Fruit fly (Drosophila melanogaster): Measurements from ENCODE around the gene CG13398.

The CG13398 gene

DNA sequence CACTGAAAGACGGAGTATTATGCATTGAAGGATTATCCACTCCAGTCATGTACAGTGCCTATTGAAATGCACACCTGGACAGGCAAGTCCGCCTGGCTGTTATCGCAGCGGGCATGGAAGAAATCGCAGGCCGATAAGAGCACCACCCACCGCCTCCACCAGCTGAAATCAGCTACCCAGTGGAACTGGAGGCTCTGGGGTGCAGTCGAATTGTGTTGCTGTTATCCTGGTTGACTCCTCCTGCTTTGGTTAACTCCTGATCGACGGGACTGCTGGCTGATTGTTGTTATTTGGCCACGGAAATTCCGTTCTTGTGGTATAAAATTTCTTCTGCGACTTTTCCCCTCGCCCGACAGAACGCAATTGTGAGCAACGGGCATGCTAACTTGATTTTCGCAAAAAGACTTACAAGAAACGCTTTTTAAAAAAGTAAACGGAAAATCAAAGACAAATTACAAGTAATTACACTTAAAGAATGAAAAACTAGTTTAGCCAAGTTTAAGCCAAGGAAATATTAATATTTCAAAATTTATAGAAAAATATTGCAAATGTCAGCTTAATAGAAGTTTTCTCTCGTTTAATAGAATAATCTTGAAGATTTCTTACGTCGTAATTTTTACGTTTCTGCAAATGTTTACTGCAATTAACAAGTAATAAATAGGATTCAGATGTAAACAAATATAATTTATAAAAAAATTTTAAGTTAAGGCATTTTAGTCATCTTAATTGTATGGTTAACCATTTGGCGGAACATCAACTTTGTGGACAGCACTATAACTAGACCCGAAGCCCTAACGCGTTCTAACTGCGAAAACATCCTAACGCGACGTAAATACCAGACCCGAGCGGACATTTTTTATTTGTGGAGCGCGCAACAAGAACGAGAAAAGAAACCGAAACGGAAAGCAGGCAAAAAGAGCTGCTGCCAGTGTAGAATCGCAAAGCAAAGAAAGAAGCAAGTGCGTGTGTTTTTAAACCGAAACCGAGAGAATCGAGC is at the start of gene CG13398, which contains the start of gene Akap200 (continued):
- TF ChIP-seq Dp (GFP tag; optimal IDR thresholded peaks at IDR 0.05) = peak; percentile 49
- peak; percentile 76 for TF ChIP-seq CG17361 (GFP tag; IDR thresholded peaks at IDR 0.05)
- peak; percentile 99 for TF ChIP-seq her (GFP tag; optimal IDR thresholded peaks at IDR 0.05)
- peak; percentile 47 for TF ChIP-seq CG10267 (tag; optimal IDR thresholded peaks at IDR 0.05)
- TF ChIP-seq B-H2 (GFP tag; optimal IDR thresholded peaks at IDR 0.05) = peak; percentile 29
- TF ChIP-seq seq (GFP tag; IDR thresholded peaks at IDR 0.05) = no peak
- peak; percentile 44 for TF ChIP-seq CG18476 (GFP tag; optimal IDR thresholded peaks at IDR 0.05)
- 0 out of 2 replicates have a peak, but pooled peaks have one; percentile 30 for TF ChIP-seq CG9215 (GFP tag; IDR thresholded peaks at IDR 0.05)
- TF ChIP-seq CG15696 (tag; optimal IDR thresholded peaks at IDR 0.05) = peak; percentile 31
- TF ChIP-seq phol (tag; optimal IDR thresholded peaks at IDR 0.05) = peak; percentile 94
- TF ChIP-seq Opbp (GFP tag; IDR thresholded peaks at IDR 0.05; ENCODE audit: partially characterized antibody) = peak; percentile 43; the same call in 1 of the 3 replicates
- peak; percentile 19 for TF ChIP-seq zen (tag; optimal IDR thresholded peaks at IDR 0.05)
- TF ChIP-seq ssp (GFP tag; IDR thresholded peaks at IDR 0.05) = peak; percentile 36; the same call in 1 of the 2 replicates
- TF ChIP-seq ATbp (GFP tag; optimal IDR thresholded peaks at IDR 0.05) = no peak
- peak; percentile 46 for TF ChIP-seq CG8924 (tag; optimal IDR thresholded peaks at IDR 0.05)
- no peak for TF ChIP-seq CG12071 (GFP tag; optimal IDR thresholded peaks at IDR 0.05)
- no peak for TF ChIP-seq tna (GFP tag; IDR thresholded peaks at IDR 0.05; ENCODE audit: partially characterized antibody)
- peak; percentile 17 for TF ChIP-seq az2 (GFP tag; optimal IDR thresholded peaks at IDR 0.05)

dm6 chr2L:8464107-8464582 is 49.1 kb upstream of the CG13398 start, which contains the start of gene prg:
prg (plus strand) TSS chr2L:8464488.
- TF ChIP-seq CG13296 (GFP tag; optimal IDR thresholded peaks at IDR 0.05) (peak; percentile 75), Ets97D (GFP tag; optimal IDR thresholded peaks at IDR 0.05) (peak; percentile 44), Hmx (GFP tag; optimal IDR thresholded peaks at IDR 0.05) (peak; percentile 62), CG7556 (GFP tag; optimal IDR thresholded peaks at IDR 0.05) (peak; percentile 70), Ets65A (GFP tag) (peak; percentile 95), row (GFP tag; IDR thresholded peaks at IDR 0.05) (peak; percentile 86), CG32772 (GFP tag; IDR thresholded peaks at IDR 0.05) (no peak), Opbp (GFP tag; IDR thresholded peaks at IDR 0.05; ENCODE audit: partially characterized antibody) (peak; percentile 96), HLH4C (GFP tag; IDR thresholded peaks at IDR 0.05; ENCODE audit: partially characterized antibody) (peak; percentile 97), jing (GFP tag; optimal IDR thresholded peaks at IDR 0.05) (no peak), CG43689 (GFP tag; IDR thresholded peaks at IDR 0.05) (no peak; the same call in 1 of the 2 replicates), gem (tag; optimal IDR thresholded peaks at IDR 0.05) (peak; percentile 76), Nf-YC (tag; optimal IDR thresholded peaks at IDR 0.05) (peak; percentile 70), hb (GFP tag; IDR thresholded peaks at IDR 0.05; ENCODE audit: partially characterized antibody) (peak; percentile 95), HLHmδ (GFP tag; optimal IDR thresholded peaks at IDR 0.05) (no peak), MESR4 (GFP tag; optimal IDR thresholded peaks at IDR 0.05) (peak; percentile 70), pan (optimal IDR thresholded peaks at IDR 0.05) (no peak), pan (GFP tag; optimal IDR thresholded peaks at IDR 0.05 in 1 of 2, IDR thresholded peaks at IDR 0.05 in 1 of 2) (peak in 1 of 2 experiments; percentile 60), CG1603 (tag; optimal IDR thresholded peaks at IDR 0.05) (peak; percentile 57), exex (tag; optimal IDR thresholded peaks at IDR 0.05) (peak; percentile 36), Antp (GFP tag; optimal IDR thresholded peaks at IDR 0.05) (peak; percentile 56), CG18011 (GFP tag; optimal IDR thresholded peaks at IDR 0.05) (peak; percentile 38), CG17568 (GFP tag; optimal IDR thresholded peaks at IDR 0.05) (peak; percentile 39), Meics (GFP tag; optimal IDR thresholded peaks at IDR 0.05) (peak; percentile 70), CG12391 (tag; optimal IDR thresholded peaks at IDR 0.05) (peak; percentile 76), CG2678 (tag; optimal IDR thresholded peaks at IDR 0.05) (peak; percentile 77), kni (GFP tag; optimal IDR thresholded peaks at IDR 0.05) (no peak), pita (GFP tag; optimal IDR thresholded peaks at IDR 0.05) (no peak), CG12744 (GFP tag; optimal IDR thresholded peaks at IDR 0.05) (peak; percentile 60), CG15696 (tag; optimal IDR thresholded peaks at IDR 0.05) (peak; percentile 43)

Data from whole organism, embryonic.